Fruit fly (Drosophila melanogaster) whole organism, embryonic: ENCODE data around the gene CG13108.

Source experiments
- CG10147 ChIP-seq: fragments of 200-800 bp; sonication (Bioruptor generic); optimal IDR thresholded peaks from 2 replicates; lab custom pipeline; 2019; ENCODE audit warnings: missing biosample characterization, mild to moderate bottlenecking, missing genetic modification characterization, moderate library complexity
- CG10209 ChIP-seq: fragments of 200-800 bp; sonication (Bioruptor generic); optimal IDR thresholded peaks from 3 replicates; lab custom pipeline; 2017; ENCODE audit warnings: missing biosample characterization, mild to moderate bottlenecking, missing genetic modification characterization, missing genetic modification reagents
- CG10267 ChIP-seq: fragments of 200-800 bp; sonication (Bioruptor generic); optimal IDR thresholded peaks from 2 replicates; lab custom pipeline; 2018; ENCODE audit warnings: missing biosample characterization, mild to moderate bottlenecking, missing genetic modification characterization, moderate library complexity
- CG11695 ChIP-seq: fragments of 200-800 bp; sonication (Bioruptor generic); IDR thresholded peaks from 3 replicates; pipeline ENCODE4 v1.3.6; 2022; ENCODE audit warnings: missing biosample characterization, missing genetic modification characterization
- CG14667 ChIP-seq: fragments of 200-800 bp; sonication (Bioruptor generic); IDR thresholded peaks from 2 replicates; pipeline ENCODE4 v1.3.6; 2022; ENCODE audit warnings: missing biosample characterization, missing genetic modification characterization
- CG15073 ChIP-seq: fragments of 200-800 bp; sonication (Bioruptor generic); optimal IDR thresholded peaks from 2 replicates; lab custom pipeline; 2016; ENCODE audit warnings: missing biosample characterization, missing genetic modification characterization
- CG1529 ChIP-seq: fragments of 200-800 bp; sonication (Bioruptor generic); optimal IDR thresholded peaks from 3 replicates; lab custom pipeline; 2018; ENCODE audit warnings: missing biosample characterization, missing genetic modification characterization
- CG16815 ChIP-seq: fragments of 200-800 bp; sonication (Bioruptor generic); optimal IDR thresholded peaks from 3 replicates; lab custom pipeline; 2017; ENCODE audit warnings: missing biosample characterization, mild to moderate bottlenecking, missing genetic modification characterization
- CG17359 ChIP-seq: fragments of 200-800 bp; sonication (Bioruptor generic); optimal IDR thresholded peaks from 3 replicates; lab custom pipeline; 2018; ENCODE audit warnings: missing biosample characterization, mild to moderate bottlenecking, missing genetic modification characterization, moderate library complexity
- CG17568 ChIP-seq: fragments of 200-800 bp; sonication (Bioruptor generic); optimal IDR thresholded peaks from 2 replicates; lab custom pipeline; 2018; ENCODE audit warnings: missing biosample characterization, mild to moderate bottlenecking, missing genetic modification characterization, moderate library complexity
- CG1792 ChIP-seq: fragments of 200-800 bp; sonication (Bioruptor generic); optimal IDR thresholded peaks from 2 replicates; lab custom pipeline; 2016; ENCODE audit warnings: missing biosample characterization, missing genetic modification characterization
- CG31224 ChIP-seq: fragments of 200-800 bp; sonication (Bioruptor generic); IDR thresholded peaks from 2 replicates; pipeline ENCODE4 v1.3.6; 2022; ENCODE audit warnings: missing biosample characterization, missing genetic modification characterization
- CG32532 ChIP-seq: fragments of 200-800 bp; sonication (Bioruptor generic); IDR thresholded peaks from 2 replicates; pipeline ENCODE4 v1.3.6; 2022; ENCODE audit warnings: missing biosample characterization, missing genetic modification characterization
- CG3407 ChIP-seq: fragments of 200-800 bp; sonication (Bioruptor generic); optimal IDR thresholded peaks from 2 replicates; lab custom pipeline; 2018; ENCODE audit warnings: missing biosample characterization, mild to moderate bottlenecking, missing genetic modification characterization
- CG3838 ChIP-seq: fragments of 200-800 bp; sonication (Bioruptor generic); optimal IDR thresholded peaks from 3 replicates; lab custom pipeline; 2016; ENCODE audit warnings: missing biosample characterization, missing genetic modification characterization
- CG4707 ChIP-seq: fragments of 200-800 bp; sonication (Bioruptor generic); optimal IDR thresholded peaks from 2 replicates; lab custom pipeline; 2018; ENCODE audit warnings: missing biosample characterization, mild to moderate bottlenecking, missing genetic modification characterization, moderate library complexity
- CG5180 ChIP-seq: fragments of 200-800 bp; sonication (Bioruptor generic); optimal IDR thresholded peaks from 3 replicates; lab custom pipeline; 2017; ENCODE audit warnings: missing biosample characterization, missing genetic modification characterization, mild to moderate bottlenecking, moderate library complexity, missing genetic modification reagents
- CG7372 ChIP-seq: fragments of 200-800 bp; sonication (Bioruptor generic); IDR thresholded peaks from 2 replicates; pipeline ENCODE4 v1.3.6; 2022; ENCODE audit warnings: missing biosample characterization, missing genetic modification characterization
- CG9609 ChIP-seq: fragments of 200-800 bp; sonication (Bioruptor generic); optimal IDR thresholded peaks from 3 replicates; lab custom pipeline; 2016; ENCODE audit warnings: missing biosample characterization, missing genetic modification characterization
- Gsc ChIP-seq: fragments of 200-800 bp; sonication (Bioruptor generic); IDR thresholded peaks from 2 replicates; pipeline ENCODE4 v1.3.6; 2022; ENCODE audit warnings: missing biosample characterization, missing genetic modification characterization
- H15 ChIP-seq: fragments of 200-800 bp; sonication (Bioruptor generic); IDR thresholded peaks from 3 replicates; pipeline ENCODE4 v1.3.6; 2022; ENCODE audit warnings: missing biosample characterization, missing genetic modification characterization
- HLH3B ChIP-seq: fragments of 200-800 bp; sonication (Bioruptor generic); IDR thresholded peaks from 2 replicates; pipeline ENCODE4 v1.3.6; 2022; ENCODE audit warnings: missing biosample characterization, missing genetic modification characterization
- HLH4C ChIP-seq: fragments of 200-800 bp; sonication (Bioruptor generic); IDR thresholded peaks from 3 replicates; pipeline ENCODE4 v1.3.6; 2022; ENCODE audit warnings: missing biosample characterization, missing genetic modification characterization; ENCODE audit not compliant: partially characterized antibody
- HmgD ChIP-seq: fragments of 200-800 bp; sonication (Bioruptor generic); optimal IDR thresholded peaks from 3 replicates; lab custom pipeline; 2016; ENCODE audit warnings: missing biosample characterization, missing genetic modification characterization
- Lhr ChIP-seq: fragments of 200-800 bp; sonication (Bioruptor generic); optimal IDR thresholded peaks from 3 replicates; lab custom pipeline; 2017; ENCODE audit warnings: mild to moderate bottlenecking, missing biosample characterization, missing genetic modification reagents, missing genetic modification characterization
- Lpt ChIP-seq: fragments of >200 bp; optimal IDR thresholded peaks from 2 replicates; lab custom pipeline; 2018; ENCODE audit warnings: missing biosample characterization, missing genetic modification characterization
- Nf-YB ChIP-seq: fragments of 200-800 bp; sonication (Bioruptor generic); optimal IDR thresholded peaks from 3 replicates; lab custom pipeline; 2019; ENCODE audit warnings: missing biosample characterization, mild to moderate bottlenecking, missing genetic modification characterization, moderate library complexity
- PHDP ChIP-seq: fragments of 200-800 bp; sonication (Bioruptor generic); optimal IDR thresholded peaks from 3 replicates; lab custom pipeline; 2018; ENCODE audit warnings: missing biosample characterization, mild to moderate bottlenecking, missing genetic modification characterization, moderate library complexity
- Poxn ChIP-seq: fragments of 200-800 bp; sonication (Bioruptor generic); IDR thresholded peaks from 2 replicates; pipeline ENCODE4 v1.3.6; 2022; ENCODE audit warnings: missing biosample characterization, missing genetic modification characterization
- ab ChIP-seq: fragments of 200-800 bp; sonication (Bioruptor generic); optimal IDR thresholded peaks from 2 replicates; lab custom pipeline; 2016; ENCODE audit warnings: missing biosample characterization, missing genetic modification characterization
- cg ChIP-seq: fragments of 200-800 bp; sonication (Bioruptor generic); optimal IDR thresholded peaks from 3 replicates; lab custom pipeline; 2019; ENCODE audit warnings: missing biosample characterization, mild to moderate bottlenecking, missing genetic modification characterization, moderate library complexity
- crol ChIP-seq: fragments of 200-800 bp; sonication (Bioruptor generic); IDR thresholded peaks from 2 replicates; pipeline ENCODE4 v1.3.6; 2022; ENCODE audit warnings: missing biosample characterization, missing genetic modification characterization
- gfzf ChIP-seq: fragments of 200-800 bp; sonication (Bioruptor generic); optimal IDR thresholded peaks from 2 replicates; lab custom pipeline; 2016; ENCODE audit warnings: missing biosample characterization, mild to moderate bottlenecking, missing genetic modification characterization, moderate library complexity
- grau ChIP-seq: fragments of 200-800 bp; optimal IDR thresholded peaks from 3 replicates; lab custom pipeline; 2019; ENCODE audit warnings: missing biosample characterization, mild to moderate bottlenecking, missing genetic modification characterization, moderate library complexity
- hth ChIP-seq: fragments of >200 bp; optimal IDR thresholded peaks from 2 replicates; lab custom pipeline; 2017; ENCODE audit warnings: inconsistent platforms
- inv ChIP-seq: fragments of 200-800 bp; sonication (Bioruptor generic); IDR thresholded peaks from 2 replicates; pipeline ENCODE4 v1.3.6; 2022; ENCODE audit warnings: missing biosample characterization, missing genetic modification characterization; ENCODE audit not compliant: partially characterized antibody
- mld ChIP-seq: fragments of 200-800 bp; sonication (Bioruptor generic); IDR thresholded peaks from 3 replicates; pipeline ENCODE4 v1.3.6; 2022; ENCODE audit warnings: missing biosample characterization, missing genetic modification characterization; ENCODE audit not compliant: partially characterized antibody
- oc ChIP-seq: fragments of 200-800 bp; sonication (Bioruptor generic); optimal IDR thresholded peaks from 2 replicates; lab custom pipeline; 2018; ENCODE audit warnings: missing biosample characterization, mild to moderate bottlenecking, missing genetic modification characterization, moderate library complexity
- row ChIP-seq: fragments of 200-800 bp; sonication (Bioruptor generic); IDR thresholded peaks from 3 replicates; pipeline ENCODE4 v1.3.6; 2022; ENCODE audit warnings: missing biosample characterization, missing genetic modification characterization
- sens-2 ChIP-seq: fragments of 200-800 bp; sonication (Bioruptor generic); IDR thresholded peaks from 2 replicates; pipeline ENCODE4 v1.3.6; 2022; ENCODE audit warnings: missing biosample characterization, missing genetic modification characterization
- shn ChIP-seq: fragments of 200-800 bp; sonication (Bioruptor generic); optimal IDR thresholded peaks from 3 replicates; lab custom pipeline; 2016; ENCODE audit warnings: missing biosample characterization, missing genetic modification characterization
- sob ChIP-seq: fragments of 200-800 bp; sonication (Bioruptor generic); IDR thresholded peaks from 2 replicates; pipeline ENCODE4 v1.3.6; 2022; ENCODE audit warnings: missing biosample characterization, missing genetic modification characterization
- tin ChIP-seq: fragments of 200-800 bp; sonication (Bioruptor generic); optimal IDR thresholded peaks from 3 replicates; lab custom pipeline; 2016; ENCODE audit warnings: missing biosample characterization, missing genetic modification characterization
- tna ChIP-seq: fragments of 200-800 bp; sonication (Bioruptor generic); IDR thresholded peaks from 2 replicates; pipeline ENCODE4 v1.3.6; 2022; ENCODE audit warnings: missing biosample characterization, missing genetic modification characterization; ENCODE audit not compliant: partially characterized antibody
- tup ChIP-seq: fragments of 200-800 bp; sonication (Bioruptor generic); optimal IDR thresholded peaks from 2 replicates; lab custom pipeline; 2016; ENCODE audit warnings: missing biosample characterization, mild to moderate bottlenecking, missing genetic modification characterization, moderate library complexity
- twi ChIP-seq: fragments of 200-800 bp; optimal IDR thresholded peaks from 2 replicates; lab custom pipeline; 2019; ENCODE audit warnings: missing biosample characterization, mild to moderate bottlenecking, missing genetic modification characterization, moderate library complexity
- wor ChIP-seq: fragments of 200-800 bp; sonication (Bioruptor generic); IDR thresholded peaks from 2 replicates; pipeline ENCODE4 v1.3.6; 2022; ENCODE audit warnings: missing biosample characterization, missing genetic modification characterization
- zfh1 ChIP-seq: fragments of 200-800 bp; sonication (Bioruptor generic); IDR thresholded peaks from 3 replicates; pipeline ENCODE4 v1.3.6; 2022; ENCODE audit warnings: missing biosample characterization, missing genetic modification characterization

The CG13108 gene

DNA sequence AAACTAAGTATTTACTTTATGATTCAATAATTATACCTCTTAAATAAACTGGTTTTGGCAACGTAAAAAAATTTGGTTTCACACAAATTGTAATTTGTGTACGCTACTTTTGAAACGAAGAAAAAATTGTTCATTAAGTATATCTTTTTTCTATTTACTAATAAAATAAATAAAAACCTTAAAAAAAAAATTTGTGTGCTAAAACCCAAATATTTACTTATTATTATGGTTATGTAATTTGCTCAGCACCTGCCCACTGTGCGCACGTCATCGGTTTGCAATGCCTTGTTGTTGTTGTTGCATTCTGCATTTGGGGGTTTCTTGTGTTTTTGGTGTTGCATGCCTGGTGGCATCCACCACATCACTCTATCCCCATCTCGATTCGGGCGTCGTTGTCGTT lies 43.1 kb downstream of the CG13108 start (continued):
- TF ChIP-seq CG3407 (GFP tag; lab: Kevin White, UChicago) = peak; percentile 42
- TF ChIP-seq CG10209 (GFP tag; lab: Kevin White, UChicago) = peak; percentile 40
- no peak for TF ChIP-seq CG32532 (GFP tag; lab: Robert Waterston, UW)
- TF ChIP-seq inv (GFP tag; lab: Robert Waterston, UW) = no peak
- TF ChIP-seq HLH4C (GFP tag; lab: Robert Waterston, UW) = no peak
- no peak for TF ChIP-seq crol (GFP tag; lab: Robert Waterston, UW)

DNA sequence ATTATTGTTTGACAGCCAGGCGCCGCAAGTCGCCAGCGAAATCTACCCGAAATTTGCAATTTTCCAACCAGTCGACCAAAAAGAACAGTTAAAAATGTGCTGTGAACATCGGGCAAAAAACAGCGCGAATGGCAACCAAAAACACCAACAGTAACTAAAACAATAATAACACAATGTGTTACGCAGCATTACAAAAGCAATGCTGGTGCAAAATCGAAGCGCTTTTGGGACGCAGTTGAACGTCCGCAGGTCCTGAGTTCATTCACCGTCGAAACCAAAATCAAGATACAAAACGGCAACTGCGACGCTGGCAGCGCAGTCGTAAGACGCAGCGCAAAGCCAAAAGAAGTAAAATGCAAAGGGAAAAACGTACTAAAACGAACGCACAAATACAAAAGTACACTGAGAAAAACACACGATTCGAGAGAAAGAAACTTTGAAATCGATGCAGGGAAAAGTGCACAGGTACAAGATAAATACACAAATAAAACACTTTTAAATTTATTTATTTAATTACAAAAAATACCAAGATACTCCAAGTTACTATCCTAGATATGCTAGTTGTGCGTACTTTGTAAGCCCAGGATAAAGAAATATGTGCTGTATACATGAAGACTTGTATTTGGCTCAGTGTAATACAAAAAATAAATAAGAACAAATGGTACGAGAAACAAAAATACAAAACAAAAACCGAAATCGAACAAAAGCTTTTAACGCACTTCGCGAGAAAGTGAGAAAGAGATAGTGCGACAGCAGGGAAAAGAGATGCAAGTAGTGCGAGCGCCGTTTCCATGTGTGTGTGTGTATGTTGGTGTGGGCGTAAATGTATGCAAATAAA lies 47.0 kb downstream of the CG13108 start:
- TF ChIP-seq cg (GFP tag; lab: Kevin White, UChicago) = peak; percentile 50
- TF ChIP-seq CG1792 = no peak
- peak; percentile 72 for TF ChIP-seq grau (tag; lab: Kevin White, UChicago)
- no peak for TF ChIP-seq hth
- no peak for TF ChIP-seq Lpt
- TF ChIP-seq row (GFP tag; lab: Robert Waterston, UW) = peak; percentile 70
- TF ChIP-seq tna (GFP tag; lab: Robert Waterston, UW) = no peak
- TF ChIP-seq CG1529 = peak; percentile 40
- TF ChIP-seq CG17568 (GFP tag; lab: Kevin White, UChicago) = peak; percentile 65
- peak; percentile 56 for TF ChIP-seq sob
- TF ChIP-seq mld (GFP tag; lab: Robert Waterston, UW) = no peak
- peak; percentile 56 for TF ChIP-seq oc (tag; lab: Kevin White, UChicago)
- 0 out of 2 replicates have a peak, but pooled peaks have one; percentile 26 for TF ChIP-seq CG31224 (GFP tag; lab: Robert Waterston, UW)
- peak; percentile 4 for TF ChIP-seq CG9609 (GFP tag; lab: Kevin White, UChicago)
- peak; percentile 33; the same call in 1 of the 2 replicates for TF ChIP-seq wor (GFP tag; lab: Robert Waterston, UW)
- peak; percentile 35 for TF ChIP-seq CG10267
- TF ChIP-seq twi (tag; lab: Kevin White, UChicago) = no peak
- peak; percentile 66 for TF ChIP-seq CG10147
- no peak for TF ChIP-seq CG15073 (GFP tag; lab: Kevin White, UChicago)
- TF ChIP-seq shn (GFP tag; lab: Kevin White, UChicago) = no peak
- peak; percentile 50; the same call in 1 of the 3 replicates for TF ChIP-seq zfh1 (GFP tag; lab: Robert Waterston, UW)
- no peak for TF ChIP-seq HmgD (GFP tag; lab: Kevin White, UChicago)
- TF ChIP-seq CG17359 (tag; lab: Kevin White, UChicago) = peak; percentile 64
- peak; percentile 38 for TF ChIP-seq Lhr (GFP tag; lab: Kevin White, UChicago)
- TF ChIP-seq CG14667 (GFP tag; lab: Robert Waterston, UW) = no peak
- TF ChIP-seq ab (GFP tag; lab: Kevin White, UChicago) = no peak
- TF ChIP-seq CG3838 (GFP tag; lab: Kevin White, UChicago) = no peak
- peak; percentile 28; the same call in 1 of the 3 replicates for TF ChIP-seq H15 (GFP tag; lab: Robert Waterston, UW)
- TF ChIP-seq tin (GFP tag; lab: Kevin White, UChicago) = peak; percentile 28
- peak; percentile 72 for TF ChIP-seq PHDP (tag; lab: Kevin White, UChicago)
- peak; percentile 32 for TF ChIP-seq CG5180 (GFP tag; lab: Kevin White, UChicago)
- TF ChIP-seq CG7372 (GFP tag; lab: Robert Waterston, UW) = no peak; the same call in 1 of the 2 replicates
- peak; percentile 46 for TF ChIP-seq Nf-YB
- TF ChIP-seq Poxn (GFP tag; lab: Robert Waterston, UW) = no peak
- no peak for TF ChIP-seq gfzf
- TF ChIP-seq sens-2 (GFP tag; lab: Robert Waterston, UW) = no peak
- no peak for TF ChIP-seq CG16815 (GFP tag; lab: Kevin White, UChicago)
- no peak for TF ChIP-seq HLH3B (GFP tag; lab: Robert Waterston, UW)
- TF ChIP-seq CG11695 (GFP tag; lab: Robert Waterston, UW) = no peak
- peak; percentile 19 for TF ChIP-seq CG4707 (GFP tag; lab: Kevin White, UChicago)
- TF ChIP-seq Gsc (GFP tag; lab: Robert Waterston, UW) = no peak
- no peak for TF ChIP-seq tup
